Worm (Caenorhabditis elegans): ENCODE measurements around the gene C17C3.1.

ce11 chrII:5607756-5608155 is 37.4 kb downstream of the C17C3.1 start, which contains the start of gene C17G10.7:
- TF ChIP-seq ceh-13 (GFP tag; optimal IDR thresholded peaks at IDR 0.05), result no peak
- TF ChIP-seq tra-4 (tag; optimal IDR thresholded peaks at IDR 0.05), result no peak

Data from whole organism, early embryonic.